Fruit fly (Drosophila melanogaster) whole organism, embryonic: ENCODE results near the gene hiro.

Experiments
- ATbp ChIP-seq: fragments of 200-800 bp; sonication (Bioruptor generic); optimal IDR thresholded peaks from 2 replicates; lab custom pipeline; 2017; ENCODE audit warnings: missing biosample characterization, mild to moderate bottlenecking, missing genetic modification characterization, missing genetic modification reagents
- Aef1 ChIP-seq: fragments of 200-800 bp; sonication (Bioruptor generic); IDR thresholded peaks from 3 replicates; pipeline ENCODE4 v1.3.6; 2022; ENCODE audit warnings: missing biosample characterization, missing genetic modification characterization
- BEAF-32 ChIP-seq: fragments of 200-800 bp; sonication (Bioruptor generic); optimal IDR thresholded peaks from 3 replicates; lab custom pipeline; 2017; ENCODE audit warnings: missing biosample characterization, missing genetic modification characterization, mild to moderate bottlenecking, moderate library complexity, missing genetic modification reagents
- Bteb2 ChIP-seq: fragments of 200-800 bp; sonication (Bioruptor generic); optimal IDR thresholded peaks from 2 replicates; lab custom pipeline; 2016; ENCODE audit warnings: missing biosample characterization, missing genetic modification characterization
- C15 ChIP-seq: fragments of 200-800 bp; sonication (Bioruptor generic); IDR thresholded peaks from 3 replicates; pipeline ENCODE4 v1.3.6; 2022; ENCODE audit warnings: missing biosample characterization, missing genetic modification characterization
- CG10147 ChIP-seq: fragments of 200-800 bp; sonication (Bioruptor generic); optimal IDR thresholded peaks from 2 replicates; lab custom pipeline; 2019; ENCODE audit warnings: missing biosample characterization, mild to moderate bottlenecking, missing genetic modification characterization, moderate library complexity
- CG10274 ChIP-seq: fragments of 200-800 bp; sonication (Bioruptor generic); optimal IDR thresholded peaks from 3 replicates; lab custom pipeline; 2017; ENCODE audit warnings: missing biosample characterization, mild to moderate bottlenecking, missing genetic modification characterization
- CG11093 ChIP-seq: fragments of 200-800 bp; sonication (Bioruptor generic); IDR thresholded peaks from 3 replicates; pipeline ENCODE4 v1.3.6; 2022; ENCODE audit warnings: missing biosample characterization, missing genetic modification characterization
- CG13424 ChIP-seq: fragments of 200-800 bp; sonication (Bioruptor generic); optimal IDR thresholded peaks from 2 replicates; lab custom pipeline; 2019; ENCODE audit warnings: missing biosample characterization, mild to moderate bottlenecking, missing genetic modification characterization, moderate library complexity
- CG15696 ChIP-seq: fragments of 200-800 bp; sonication (Bioruptor generic); optimal IDR thresholded peaks from 2 replicates; lab custom pipeline; 2019; ENCODE audit warnings: missing biosample characterization, mild to moderate bottlenecking, missing genetic modification characterization, moderate library complexity
- CG18764 ChIP-seq: fragments of 200-800 bp; sonication (Bioruptor generic); optimal IDR thresholded peaks from 3 replicates; lab custom pipeline; 2016; ENCODE audit warnings: missing biosample characterization, missing genetic modification characterization
- CG2678 ChIP-seq: fragments of 200-800 bp; sonication (Bioruptor generic); optimal IDR thresholded peaks from 3 replicates; lab custom pipeline; 2019; ENCODE audit warnings: missing biosample characterization, mild to moderate bottlenecking, missing genetic modification characterization, moderate library complexity
- CG30431 ChIP-seq: fragments of 200-800 bp; sonication (Bioruptor generic); optimal IDR thresholded peaks from 2 replicates; lab custom pipeline; 2017; ENCODE audit warnings: missing biosample characterization, missing genetic modification characterization
- CG4424 ChIP-seq: fragments of 200-800 bp; sonication (Bioruptor generic); optimal IDR thresholded peaks from 3 replicates; lab custom pipeline; 2016; ENCODE audit warnings: missing biosample characterization, missing genetic modification characterization
- CG4854 ChIP-seq: fragments of 200-800 bp; sonication (Bioruptor generic); optimal IDR thresholded peaks from 2 replicates; lab custom pipeline; 2016; ENCODE audit warnings: missing biosample characterization, missing genetic modification characterization, inconsistent platforms
- CG5953 ChIP-seq: fragments of 200-800 bp; sonication (Bioruptor generic); IDR thresholded peaks from 2 replicates; pipeline ENCODE4 v1.3.6; 2022; ENCODE audit warnings: missing biosample characterization, missing genetic modification characterization
- CG6689 ChIP-seq: fragments of 200-800 bp; sonication (Bioruptor generic); IDR thresholded peaks from 2 replicates; pipeline ENCODE4 v1.3.6; 2022; ENCODE audit warnings: missing biosample characterization, missing genetic modification characterization
- CG7372 ChIP-seq: fragments of 200-800 bp; sonication (Bioruptor generic); IDR thresholded peaks from 2 replicates; pipeline ENCODE4 v1.3.6; 2022; ENCODE audit warnings: missing biosample characterization, missing genetic modification characterization
- CG8290 ChIP-seq, 3 experiments: fragments of 200-800 bp; sonication (Bioruptor generic); optimal IDR thresholded peaks; 2 replicates each; lab custom pipeline; 2016 to 2019; ENCODE audit warnings: missing biosample characterization in 3 of 3, missing genetic modification characterization in 3 of 3, mild to moderate bottlenecking in 2 of 3, moderate library complexity in 1 of 3
- CTCF ChIP-seq: fragments of 200-800 bp; sonication (Bioruptor generic); optimal IDR thresholded peaks from 2 replicates; lab custom pipeline; 2017; ENCODE audit warnings: missing biosample characterization, mild to moderate bottlenecking, missing genetic modification characterization, moderate library complexity
- CrebB ChIP-seq: fragments of 200-800 bp; sonication (Bioruptor generic); optimal IDR thresholded peaks from 3 replicates; lab custom pipeline; 2018; ENCODE audit warnings: missing biosample characterization, mild to moderate bottlenecking, missing genetic modification characterization
- Deaf1 ChIP-seq: fragments of 200-800 bp; optimal IDR thresholded peaks from 3 replicates; lab custom pipeline; 2019; ENCODE audit warnings: missing biosample characterization, mild to moderate bottlenecking, missing genetic modification characterization, moderate library complexity
- E2f1 ChIP-seq: fragments of 200-800 bp; sonication (Bioruptor generic); IDR thresholded peaks from 2 replicates; pipeline ENCODE4 v1.3.6; 2022; ENCODE audit warnings: missing biosample characterization, missing genetic modification characterization
- HLH3B ChIP-seq: fragments of 200-800 bp; sonication (Bioruptor generic); IDR thresholded peaks from 2 replicates; pipeline ENCODE4 v1.3.6; 2022; ENCODE audit warnings: missing biosample characterization, missing genetic modification characterization
- Hr3 ChIP-seq: fragments of 200-800 bp; sonication (Bioruptor generic); optimal IDR thresholded peaks from 3 replicates; lab custom pipeline; 2016; ENCODE audit warnings: missing biosample characterization, missing genetic modification characterization
- Oli ChIP-seq: fragments of 200-800 bp; sonication (Bioruptor generic); optimal IDR thresholded peaks from 2 replicates; lab custom pipeline; 2018; ENCODE audit warnings: missing biosample characterization, mild to moderate bottlenecking, missing genetic modification characterization, moderate library complexity
- Taf1 ChIP-seq: fragments of 200-800 bp; sonication (Bioruptor generic); IDR thresholded peaks from 2 replicates; pipeline ENCODE4 v1.3.6; 2022; ENCODE audit warnings: missing biosample characterization, missing genetic modification characterization
- ap ChIP-seq: fragments of 200-800 bp; sonication (Bioruptor generic); IDR thresholded peaks from 2 replicates; pipeline ENCODE4 v1.3.6; 2022; ENCODE audit warnings: missing biosample characterization, missing genetic modification characterization
- ase ChIP-seq: fragments of 200-800 bp; sonication (Bioruptor generic); IDR thresholded peaks from 3 replicates; pipeline ENCODE4 v1.3.6; 2022; ENCODE audit warnings: missing biosample characterization, missing genetic modification characterization
- cato ChIP-seq: fragments of 200-800 bp; sonication (Bioruptor generic); optimal IDR thresholded peaks from 2 replicates; lab custom pipeline; 2016; ENCODE audit warnings: missing biosample characterization, missing genetic modification characterization, borderline replicate concordance
- ci ChIP-seq: fragments of 200-800 bp; sonication (Bioruptor generic); IDR thresholded peaks from 3 replicates; pipeline ENCODE4 v1.3.6; 2022; ENCODE audit warnings: missing biosample characterization, missing genetic modification characterization
- croc ChIP-seq: fragments of 200-800 bp; sonication (Bioruptor generic); conservative IDR thresholded peaks from 3 replicates; pipeline ENCODE4 v1.3.6; 2022; ENCODE audit warnings: missing biosample characterization, missing genetic modification characterization
- dati ChIP-seq: fragments of 200-800 bp; sonication (Bioruptor generic); IDR thresholded peaks from 2 replicates; pipeline ENCODE4 v1.3.6; 2022; ENCODE audit warnings: missing biosample characterization, missing genetic modification characterization
- dimm ChIP-seq: fragments of 200-800 bp; sonication (Bioruptor generic); IDR thresholded peaks from 2 replicates; pipeline ENCODE4 v1.3.6; 2022; ENCODE audit warnings: missing biosample characterization, missing genetic modification characterization
- en ChIP-seq: fragments of 200-800 bp; sonication (Bioruptor generic); optimal IDR thresholded peaks from 2 replicates; lab custom pipeline; 2016; ENCODE audit warnings: missing biosample characterization, missing genetic modification characterization
- gcm2 ChIP-seq: fragments of 200-800 bp; sonication (Bioruptor generic); optimal IDR thresholded peaks from 2 replicates; lab custom pipeline; 2016; ENCODE audit warnings: missing biosample characterization, missing genetic modification characterization
- klu ChIP-seq: fragments of 200-800 bp; sonication (Bioruptor generic); IDR thresholded peaks from 2 replicates; pipeline ENCODE4 v1.3.6; 2022; ENCODE audit warnings: missing biosample characterization, missing genetic modification characterization
- kni ChIP-seq: fragments of 200-800 bp; sonication (Bioruptor generic); optimal IDR thresholded peaks from 3 replicates; lab custom pipeline; 2017; ENCODE audit warnings: mild to moderate bottlenecking, missing biosample characterization, missing genetic modification reagents, missing genetic modification characterization
- knrl ChIP-seq: fragments of 200-800 bp; sonication (Bioruptor generic); IDR thresholded peaks from 3 replicates; pipeline ENCODE4 v1.3.6; 2022; ENCODE audit warnings: missing biosample characterization, missing genetic modification characterization; ENCODE audit not compliant: partially characterized antibody
- org-1 ChIP-seq: fragments of 200-800 bp; sonication (Bioruptor generic); optimal IDR thresholded peaks from 2 replicates; lab custom pipeline; 2017; ENCODE audit warnings: missing biosample characterization, missing genetic modification characterization
- pan ChIP-seq, 4 experiments: fragments of >200 bp in 3 of 4; fragments of 200-800 bp in 1 of 4; sonication (Bioruptor generic) in 1 of 4; optimal IDR thresholded peaks in 3 of 4; IDR thresholded peaks in 1 of 4; 2 replicates each; pipeline versions ENCODE4 v1.3.6 to Lab custom; 2017 to 2022; ENCODE audit warnings: missing biosample characterization in 2 of 4, missing genetic modification characterization in 2 of 4, mixed read lengths in 1 of 4
- pfk ChIP-seq: fragments of 200-800 bp; sonication (Bioruptor generic); optimal IDR thresholded peaks from 2 replicates; lab custom pipeline; 2018; ENCODE audit warnings: missing biosample characterization, mild to moderate bottlenecking, missing genetic modification characterization, moderate library complexity
- pita ChIP-seq: fragments of 200-800 bp; sonication (Bioruptor generic); optimal IDR thresholded peaks from 2 replicates; lab custom pipeline; 2017; ENCODE audit warnings: missing biosample characterization, mild to moderate bottlenecking, missing genetic modification characterization
- slbo ChIP-seq: fragments of 200-800 bp; sonication (Bioruptor generic); IDR thresholded peaks from 2 replicates; pipeline ENCODE4 v1.3.6; 2022; ENCODE audit warnings: missing biosample characterization, missing genetic modification characterization
- tgo ChIP-seq: fragments of 200-800 bp; sonication (Bioruptor generic); IDR thresholded peaks from 3 replicates; pipeline ENCODE4 v1.3.6; 2022; ENCODE audit warnings: missing biosample characterization, missing genetic modification characterization
- toy ChIP-seq: fragments of 200-800 bp; sonication (Bioruptor generic); IDR thresholded peaks from 2 replicates; pipeline ENCODE4 v1.3.6; 2022; ENCODE audit warnings: missing biosample characterization, missing genetic modification characterization
- unpg ChIP-seq: fragments of 200-800 bp; sonication (Bioruptor generic); optimal IDR thresholded peaks from 3 replicates; lab custom pipeline; 2018; ENCODE audit warnings: missing biosample characterization, mild to moderate bottlenecking, missing genetic modification characterization, moderate library complexity
- vfl ChIP-seq: fragments of 200-800 bp; sonication (Bioruptor generic); optimal IDR thresholded peaks from 2 replicates; lab custom pipeline; 2016; ENCODE audit warnings: missing biosample characterization, missing genetic modification characterization
- vvl ChIP-seq: fragments of 200-800 bp; sonication (Bioruptor generic); IDR thresholded peaks from 2 replicates; pipeline ENCODE4 v1.3.6; 2022; ENCODE audit warnings: missing biosample characterization, missing genetic modification characterization
- yki ChIP-seq: fragments of >200 bp; optimal IDR thresholded peaks from 3 replicates; lab custom pipeline; 2018

hiro gene

dm6 chr3L:725527-726191 is 37.9 kb upstream of the hiro start (continued):
- TF ChIP-seq gcm2, result peak; percentile 20
- TF ChIP-seq ap (GFP tag; lab: Robert Waterston, UW), result peak; percentile 71
- peak; percentile 48 for TF ChIP-seq CG2678
- TF ChIP-seq CG15696 (tag; lab: Kevin White, UChicago), result peak; percentile 94
- no peak for TF ChIP-seq toy (GFP tag; lab: Robert Waterston, UW)
- peak; percentile 78 for TF ChIP-seq CG18764 (GFP tag; lab: Kevin White, UChicago)
- no peak for TF ChIP-seq CG10274 (GFP tag; lab: Kevin White, UChicago)
- TF ChIP-seq CG7372 (GFP tag; lab: Robert Waterston, UW), result no peak
- peak; percentile 69 for TF ChIP-seq E2f1 (GFP tag; lab: Robert Waterston, UW)
- TF ChIP-seq pita (GFP tag; lab: Kevin White, UChicago), result no peak
- no peak; the same call in 2 of the 3 replicates for TF ChIP-seq Aef1
- no peak for TF ChIP-seq CG10147 (GFP tag; lab: Kevin White, UChicago)
- peak; percentile 63 for TF ChIP-seq org-1 (GFP tag; lab: Kevin White, UChicago)
- TF ChIP-seq CG5953 (GFP tag; lab: Robert Waterston, UW), result no peak
- peak; percentile 55 for TF ChIP-seq ATbp (GFP tag; lab: Kevin White, UChicago)
- TF ChIP-seq ase (GFP tag; lab: Robert Waterston, UW), result peak; percentile 21; the same call in 1 of the 3 replicates
- peak; percentile 87 for TF ChIP-seq CG4424 (GFP tag; lab: Kevin White, UChicago)
- TF ChIP-seq HLH3B (GFP tag; lab: Robert Waterston, UW), result peak; percentile 54; the same call in 1 of the 2 replicates
- peak; percentile 85 for TF ChIP-seq vvl (GFP tag; lab: Robert Waterston, UW)
- peak; percentile 59 for TF ChIP-seq CG4854
- peak; percentile 89 for TF ChIP-seq ci (GFP tag; lab: Robert Waterston, UW)
- peak; percentile 89 for TF ChIP-seq CG6689 (GFP tag; lab: Robert Waterston, UW)
- TF ChIP-seq cato, result peak; percentile 71
- TF ChIP-seq kni (GFP tag; lab: Kevin White, UChicago), result peak; percentile 81
- TF ChIP-seq dimm, result 0 out of 2 replicates have a peak, but pooled peaks have one; percentile 29
- no peak for TF ChIP-seq klu (GFP tag; lab: Robert Waterston, UW)
- TF ChIP-seq CrebB (tag; lab: Kevin White, UChicago), result peak; percentile 2
- no peak for TF ChIP-seq slbo (GFP tag; lab: Robert Waterston, UW)
- peak; percentile 87 for TF ChIP-seq CG8290 (GFP tag; optimal IDR thresholded peaks at IDR 0.05; lab: Kevin White, UChicago)
- peak in 1 of 2 experiments; percentile 14 for TF ChIP-seq CG8290 (tag; optimal IDR thresholded peaks at IDR 0.05; lab: Kevin White, UChicago)
- TF ChIP-seq Deaf1 (tag; lab: Kevin White, UChicago), result no peak
- TF ChIP-seq en, result peak; percentile 72
- peak; percentile 70 for TF ChIP-seq dati (GFP tag; lab: Robert Waterston, UW)
- TF ChIP-seq C15 (GFP tag; lab: Robert Waterston, UW), result no peak
- no peak for TF ChIP-seq BEAF-32 (GFP tag; lab: Kevin White, UChicago)
- no peak for TF ChIP-seq pfk (GFP tag; lab: Kevin White, UChicago)
- TF ChIP-seq Taf1, result no peak
- peak; percentile 3 for TF ChIP-seq CTCF
- TF ChIP-seq knrl (GFP tag; lab: Robert Waterston, UW), result no peak
- peak; percentile 72 for TF ChIP-seq Hr3 (GFP tag; lab: Kevin White, UChicago)
- peak; percentile 74 for TF ChIP-seq Oli (tag; lab: Kevin White, UChicago)
- peak; percentile 74; the same call in 2 of the 3 replicates for TF ChIP-seq tgo (GFP tag; lab: Robert Waterston, UW)
- peak; percentile 56 for TF ChIP-seq CG13424 (tag; lab: Kevin White, UChicago)
- TF ChIP-seq CG30431 (GFP tag; lab: Kevin White, UChicago), result peak; percentile 92
- no peak for TF ChIP-seq Bteb2
- TF ChIP-seq croc, result peak; percentile 89
- TF ChIP-seq vfl (GFP tag; lab: Kevin White, UChicago), result no peak
- peak; percentile 66; the same call in 2 of the 3 replicates for TF ChIP-seq CG11093 (GFP tag; lab: Robert Waterston, UW)
- no peak for TF ChIP-seq pan (optimal IDR thresholded peaks at IDR 0.05; lab: Kevin White, UChicago)
- peak in 1 of 2 experiments; percentile 41 for TF ChIP-seq pan (GFP tag; optimal IDR thresholded peaks at IDR 0.05 in 1 of 2, IDR thresholded peaks at IDR 0.05 in 1 of 2)
- peak; percentile 82 for TF ChIP-seq unpg (GFP tag; lab: Kevin White, UChicago)
- no peak for TF ChIP-seq yki (lab: Kevin White, UChicago)
